Worm (Caenorhabditis elegans) whole organism, L1 larva: ENCODE data around the gene C45G9.15.

Source experiments
- C16A3.4 ChIP-seq: fragments of 150-350 bp; optimal IDR thresholded peaks from 2 replicates; lab custom pipeline; 2014; ENCODE audit warnings: missing biosample characterization, missing genetic modification characterization
- F16B12.6 ChIP-seq: fragments of 150-350 bp; optimal IDR thresholded peaks from 2 replicates; lab custom pipeline; 2014; ENCODE audit warnings: missing biosample characterization, missing genetic modification characterization
- Y116A8C.19 ChIP-seq: sonication (generic microtip); optimal IDR thresholded peaks from 2 replicates; lab custom pipeline; 2016; ENCODE audit warnings: missing compliant biosample characterization, missing genetic modification characterization, borderline replicate concordance
- alr-1 ChIP-seq: fragments of 200-800 bp; sonication (Bioruptor generic); optimal IDR thresholded peaks from 2 replicates; lab custom pipeline; 2018; ENCODE audit warnings: borderline replicate concordance, mild to moderate bottlenecking, missing genetic modification characterization, missing compliant biosample characterization
- ceh-63 ChIP-seq: fragments of 200-800 bp; sonication (Bioruptor generic); optimal IDR thresholded peaks from 2 replicates; lab custom pipeline; 2018; ENCODE audit warnings: mild to moderate bottlenecking, missing genetic modification characterization, missing compliant biosample characterization
- ceh-8 ChIP-seq: fragments of 200-800 bp; sonication (Bioruptor generic); optimal IDR thresholded peaks from 2 replicates; lab custom pipeline; 2018; ENCODE audit warnings: mild to moderate bottlenecking, missing genetic modification characterization, moderate library complexity, missing compliant biosample characterization
- ceh-88 ChIP-seq: fragments of 200-800 bp; sonication (Bioruptor generic); IDR thresholded peaks from 2 replicates; pipeline ENCODE4 v1.3.6; 2022; ENCODE audit warnings: missing genetic modification characterization, missing compliant biosample characterization
- ceh-90 ChIP-seq: sonication (generic microtip); optimal IDR thresholded peaks from 2 replicates; lab custom pipeline; 2016; ENCODE audit warnings: missing genetic modification characterization, missing compliant biosample characterization
- dpl-1 ChIP-seq, 3 experiments: fragments of 150-350 bp in 2 of 3; sonication (generic microtip) in 1 of 3; optimal IDR thresholded peaks; 2 replicates each; lab custom pipeline; 2014 to 2017; ENCODE audit warnings: missing biosample characterization in 3 of 3, missing genetic modification characterization in 3 of 3, missing genetic modification reagents in 3 of 3
- efl-1 ChIP-seq, 4 experiments: fragments of 150-350 bp; optimal IDR thresholded peaks in 3 of 4; peaks in 1 of 4; 1 replicate in 1 of 4; 2 replicates in 3 of 4; lab custom pipeline; 2014; ENCODE audit warnings: missing biosample characterization in 2 of 4, missing genetic modification characterization in 2 of 4, missing genetic modification reagents in 2 of 4
- efl-3 ChIP-seq: fragments of 200-800 bp; sonication (Bioruptor generic); optimal IDR thresholded peaks from 2 replicates; lab custom pipeline; 2018; ENCODE audit warnings: mild to moderate bottlenecking, missing genetic modification characterization, missing compliant biosample characterization
- egl-27 ChIP-seq, 2 experiments: fragments of 150-350 bp in 1 of 2; sonication (generic microtip); optimal IDR thresholded peaks; 3 replicates each; lab custom pipeline; 2017 to 2018; ENCODE audit warnings: missing biosample characterization in 2 of 2, missing genetic modification characterization in 2 of 2, missing genetic modification reagents in 2 of 2
- elt-3 ChIP-seq, 6 experiments: fragments of 150-350 bp in 1 of 6; sonication (generic microtip); optimal IDR thresholded peaks; 2 replicates each; lab custom pipeline; 2017 to 2018; ENCODE audit warnings: missing biosample characterization in 6 of 6, missing genetic modification characterization in 6 of 6, inconsistent platforms in 1 of 6
- fkh-4 ChIP-seq: sonication (generic microtip); optimal IDR thresholded peaks from 2 replicates; lab custom pipeline; 2016; ENCODE audit warnings: missing compliant biosample characterization, missing genetic modification characterization, borderline replicate concordance
- fos-1 ChIP-seq: fragments of 150-350 bp; optimal IDR thresholded peaks from 2 replicates; lab custom pipeline; 2014; ENCODE audit warnings: missing biosample characterization, missing genetic modification characterization
- grh-1 ChIP-seq: fragments of 200-800 bp; sonication (Bioruptor generic); IDR thresholded peaks from 2 replicates; pipeline ENCODE4 v1.3.6; 2022; ENCODE audit warnings: missing genetic modification reagents, missing genetic modification characterization, missing compliant biosample characterization
- hlh-17 ChIP-seq: fragments of 200-800 bp; sonication (Bioruptor generic); optimal IDR thresholded peaks from 2 replicates; lab custom pipeline; 2018; ENCODE audit warnings: missing genetic modification characterization, mild to moderate bottlenecking, missing compliant biosample characterization, moderate library complexity, borderline replicate concordance
- hlh-4 ChIP-seq: sonication (generic microtip); optimal IDR thresholded peaks from 2 replicates; lab custom pipeline; 2016; ENCODE audit warnings: mild to moderate bottlenecking, missing genetic modification characterization, missing compliant biosample characterization
- isw-1 ChIP-seq: fragments of 200-800 bp; sonication (Bioruptor generic); IDR thresholded peaks from 2 replicates; pipeline ENCODE4 v1.3.6; 2022; ENCODE audit warnings: missing genetic modification characterization, missing compliant biosample characterization
- jun-1 ChIP-seq: fragments of 150-350 bp; optimal IDR thresholded peaks from 2 replicates; lab custom pipeline; 2014; ENCODE audit warnings: missing biosample characterization, missing genetic modification reagents, missing genetic modification characterization
- lin-13 ChIP-seq: fragments of 150-350 bp; optimal IDR thresholded peaks from 2 replicates; lab custom pipeline; 2014; ENCODE audit warnings: missing biosample characterization, missing genetic modification reagents, missing genetic modification characterization
- lin-15B ChIP-seq: fragments of 150-350 bp; sonication (generic microtip); optimal IDR thresholded peaks from 3 replicates; lab custom pipeline; 2014; ENCODE audit warnings: missing biosample characterization, missing genetic modification characterization
- lin-39 ChIP-seq: fragments of 150-350 bp; optimal IDR thresholded peaks from 2 replicates; lab custom pipeline; 2014; ENCODE audit warnings: missing biosample characterization, missing genetic modification reagents, missing genetic modification characterization
- lir-3 ChIP-seq: sonication (generic microtip); optimal IDR thresholded peaks from 2 replicates; lab custom pipeline; 2016; ENCODE audit warnings: mild to moderate bottlenecking, missing genetic modification characterization, moderate library complexity, missing compliant biosample characterization; ENCODE audit not compliant: poor library complexity
- mab-9 ChIP-seq: fragments of 200-800 bp; sonication (Bioruptor generic); IDR thresholded peaks from 2 replicates; pipeline ENCODE4 v1.3.6; 2022; ENCODE audit warnings: missing genetic modification reagents, missing genetic modification characterization, missing compliant biosample characterization
- mef-2 ChIP-seq: fragments of 150-350 bp; optimal IDR thresholded peaks from 2 replicates; lab custom pipeline; 2014; ENCODE audit warnings: missing biosample characterization, missing genetic modification characterization
- nhr-237 ChIP-seq: fragments of 150-350 bp; optimal IDR thresholded peaks from 2 replicates; lab custom pipeline; 2014; ENCODE audit warnings: missing biosample characterization, missing genetic modification characterization
- nhr-28 ChIP-seq: fragments of 150-350 bp; optimal IDR thresholded peaks from 2 replicates; lab custom pipeline; 2014; ENCODE audit warnings: missing biosample characterization, missing genetic modification characterization
- nhr-47 ChIP-seq: sonication (generic microtip); optimal IDR thresholded peaks from 2 replicates; lab custom pipeline; 2016; ENCODE audit warnings: mild to moderate bottlenecking, missing genetic modification characterization, moderate library complexity, missing compliant biosample characterization
- nhr-77 ChIP-seq: fragments of 150-350 bp; optimal IDR thresholded peaks from 2 replicates; lab custom pipeline; 2014; ENCODE audit warnings: missing biosample characterization, missing genetic modification characterization
- nhr-84 ChIP-seq: sonication (generic microtip); optimal IDR thresholded peaks from 2 replicates; lab custom pipeline; 2017; ENCODE audit warnings: missing biosample characterization, missing genetic modification characterization
- nhr-85 ChIP-seq: sonication (generic microtip); peaks from one replicate; lab custom pipeline; 2016; ENCODE audit warnings: missing genetic modification characterization, inconsistent platforms, missing compliant biosample characterization
- rnt-1 ChIP-seq: sonication (generic microtip); optimal IDR thresholded peaks from 2 replicates; lab custom pipeline; 2016; ENCODE audit warnings: mild to moderate bottlenecking, missing genetic modification characterization, moderate library complexity, missing compliant biosample characterization
- sox-4 ChIP-seq: sonication (generic microtip); optimal IDR thresholded peaks from 2 replicates; lab custom pipeline; 2016; ENCODE audit warnings: missing genetic modification characterization, missing compliant biosample characterization
- sptf-1 ChIP-seq: fragments of 150-350 bp; optimal IDR thresholded peaks from 2 replicates; lab custom pipeline; 2014; ENCODE audit warnings: missing biosample characterization, missing genetic modification characterization
- sup-37 ChIP-seq: fragments of 200-800 bp; sonication (Bioruptor generic); optimal IDR thresholded peaks from 2 replicates; lab custom pipeline; 2018; ENCODE audit warnings: mild to moderate bottlenecking, missing genetic modification characterization, missing compliant biosample characterization
- swsn-7 ChIP-seq: sonication (generic microtip); optimal IDR thresholded peaks from 2 replicates; lab custom pipeline; 2016; ENCODE audit warnings: missing genetic modification characterization, missing compliant biosample characterization
- tbx-2 ChIP-seq: sonication (generic microtip); optimal IDR thresholded peaks from 2 replicates; lab custom pipeline; 2016; ENCODE audit warnings: missing genetic modification characterization, missing compliant biosample characterization
- tlp-1 ChIP-seq: fragments of 150-350 bp; optimal IDR thresholded peaks from 2 replicates; lab custom pipeline; 2014; ENCODE audit warnings: missing biosample characterization, missing genetic modification characterization
- vab-15 ChIP-seq: sonication (generic microtip); optimal IDR thresholded peaks from 2 replicates; lab custom pipeline; 2017; ENCODE audit warnings: missing genotype, mild to moderate bottlenecking, missing genetic modification characterization, missing compliant biosample characterization
- zag-1 ChIP-seq: fragments of 150-350 bp; optimal IDR thresholded peaks from 2 replicates; lab custom pipeline; 2014; ENCODE audit warnings: missing biosample characterization, missing genetic modification characterization
- zip-4 ChIP-seq: fragments of 200-800 bp; sonication (Bioruptor generic); optimal IDR thresholded peaks from 2 replicates; lab custom pipeline; 2018; ENCODE audit warnings: mild to moderate bottlenecking, missing genetic modification characterization, moderate library complexity, missing compliant biosample characterization
- ztf-4 ChIP-seq: fragments of 150-350 bp; optimal IDR thresholded peaks from 2 replicates; lab custom pipeline; 2014; ENCODE audit warnings: missing biosample characterization, missing genetic modification characterization

The C45G9.15 gene

ce11 chrIII:5013915-5014346 is 37.9 kb downstream of the C45G9.15 start (continued):
- peak; percentile 54 for TF ChIP-seq sox-4 (tag; lab: Kevin White, UChicago)
- peak; percentile 88 for TF ChIP-seq nhr-47 (tag; lab: Kevin White, UChicago)
- peak; percentile 65 to 69 (median 65) for TF ChIP-seq dpl-1 (GFP tag; optimal IDR thresholded peaks at IDR 0.05; lab: Kevin White, UChicago)
- TF ChIP-seq lir-3 = peak; percentile 71
- no peak for TF ChIP-seq zip-4 (GFP tag; lab: Kevin White, UChicago)
- peak; percentile 81 to 82 for TF ChIP-seq efl-1 (optimal IDR thresholded peaks at IDR 0.05; lab: Kevin White, UChicago)
- peak; percentile 54 to 95 for TF ChIP-seq efl-1 (GFP tag; optimal IDR thresholded peaks at IDR 0.05 in 1 of 2; lab: Kevin White, UChicago)
- TF ChIP-seq alr-1 = no peak
- TF ChIP-seq lin-13 (GFP tag; lab: Kevin White, UChicago) = peak; percentile 82
- TF ChIP-seq egl-27 (tag; optimal IDR thresholded peaks at IDR 0.05; lab: Kevin White, UChicago) = peak in 1 of 2 experiments; percentile 82
- peak; percentile 75 for TF ChIP-seq isw-1 (GFP tag; lab: Robert Waterston, UW)
- peak; percentile 84 for TF ChIP-seq nhr-85 (tag; lab: Kevin White, UChicago)
- TF ChIP-seq hlh-4 = no peak
- TF ChIP-seq elt-3 (tag; optimal IDR thresholded peaks at IDR 0.05; lab: Kevin White, UChicago) = peak in 3 of 6 experiments; percentile 41 to 64 (median 54)
- TF ChIP-seq Y116A8C.19 (tag; lab: Kevin White, UChicago) = no peak
- peak; percentile 13 for TF ChIP-seq F16B12.6 (tag; lab: Kevin White, UChicago)
- peak; percentile 22 for TF ChIP-seq vab-15 (tag; lab: Kevin White, UChicago)
- TF ChIP-seq sup-37 (GFP tag; lab: Kevin White, UChicago) = peak; percentile 32
- peak; percentile 92 for TF ChIP-seq nhr-77
- TF ChIP-seq tlp-1 = no peak
- TF ChIP-seq grh-1 = no peak
- TF ChIP-seq fos-1 = peak; percentile 88
- TF ChIP-seq mef-2 (tag; lab: Kevin White, UChicago) = peak; percentile 73
- TF ChIP-seq zag-1 = peak; percentile 77
- TF ChIP-seq fkh-4 (tag; lab: Kevin White, UChicago) = peak; percentile 20
- peak; percentile 89 for TF ChIP-seq swsn-7 (tag; lab: Kevin White, UChicago)
- TF ChIP-seq ztf-4 (tag; lab: Kevin White, UChicago) = peak; percentile 73
- peak; percentile 71 for TF ChIP-seq rnt-1 (tag; lab: Kevin White, UChicago)
- TF ChIP-seq mab-9 (GFP tag; lab: Robert Waterston, UW) = no peak; the same call in 1 of the 2 replicates
- peak; percentile 85 for TF ChIP-seq jun-1 (tag; lab: Kevin White, UChicago)
- TF ChIP-seq nhr-237 (tag; lab: Kevin White, UChicago) = peak; percentile 74
- TF ChIP-seq efl-3 (GFP tag; lab: Kevin White, UChicago) = no peak
- TF ChIP-seq ceh-63 (GFP tag; lab: Kevin White, UChicago) = no peak
- no peak for TF ChIP-seq hlh-17 (GFP tag; lab: Kevin White, UChicago)
- TF ChIP-seq nhr-28 (tag; lab: Kevin White, UChicago) = no peak
- TF ChIP-seq sptf-1 (tag; lab: Kevin White, UChicago) = no peak
- peak; percentile 45 for TF ChIP-seq lin-15B (tag; lab: Kevin White, UChicago)
- TF ChIP-seq C16A3.4 (tag; lab: Kevin White, UChicago) = peak; percentile 80
- TF ChIP-seq nhr-84 (tag; lab: Kevin White, UChicago) = no peak
- TF ChIP-seq tbx-2 (tag; lab: Kevin White, UChicago) = peak; percentile 96
- TF ChIP-seq lin-39 (tag; lab: Kevin White, UChicago) = peak; percentile 53
- TF ChIP-seq ceh-88 = peak; percentile 55; the same call in 1 of the 2 replicates
- peak; percentile 57 for TF ChIP-seq ceh-8 (GFP tag; lab: Kevin White, UChicago)
- TF ChIP-seq ceh-90 (tag; lab: Kevin White, UChicago) = no peak
